Worm (Caenorhabditis elegans) whole organism, mixed stage, embryonic: Measurements from ENCODE around the gene fig-1.

Experiments
- M03D4.4 ChIP-seq: sonication (generic microtip); optimal IDR thresholded peaks from 2 replicates; lab custom pipeline; 2017; ENCODE audit warnings: mild to moderate bottlenecking, missing genetic modification characterization, missing compliant biosample characterization
- elt-1 ChIP-seq: sonication (generic microtip); optimal IDR thresholded peaks from 2 replicates; lab custom pipeline; 2017; ENCODE audit warnings: missing genetic modification characterization, mild to moderate bottlenecking, missing compliant biosample characterization, antibody characterized with exemption, moderate library complexity, borderline replicate concordance; ENCODE audit not compliant: insufficient read depth
- elt-3 ChIP-seq: fragments of 150-350 bp; optimal IDR thresholded peaks from 2 replicates; lab custom pipeline; 2014; ENCODE audit warnings: missing biosample characterization, missing genetic modification characterization
- lsy-2 ChIP-seq: fragments of 150-350 bp; optimal IDR thresholded peaks from 2 replicates; lab custom pipeline; 2014; ENCODE audit warnings: missing biosample characterization, missing genetic modification characterization
- nhr-12 ChIP-seq: fragments of 150-350 bp; optimal IDR thresholded peaks from 2 replicates; lab custom pipeline; 2014; ENCODE audit warnings: missing biosample characterization, missing genetic modification characterization
- nhr-76 ChIP-seq: sonication (generic microtip); optimal IDR thresholded peaks from 2 replicates; lab custom pipeline; 2017; ENCODE audit warnings: missing biosample characterization, missing genetic modification characterization
- pha-4 ChIP-seq: fragments of 150-350 bp; optimal IDR thresholded peaks from 2 replicates; lab custom pipeline; 2018; ENCODE audit warnings: missing biosample characterization, missing genetic modification reagents, missing genetic modification characterization
- snpc-4 ChIP-seq: fragments of 150-350 bp; optimal IDR thresholded peaks from 2 replicates; lab custom pipeline; 2014; ENCODE audit warnings: missing biosample characterization, missing genetic modification characterization
- unc-120 ChIP-seq: sonication (generic microtip); optimal IDR thresholded peaks from 2 replicates; lab custom pipeline; 2017; ENCODE audit warnings: missing genetic modification characterization, missing compliant biosample characterization; ENCODE audit not compliant: poor library complexity, severe bottlenecking
- unc-39 ChIP-seq: fragments of 150-350 bp; optimal IDR thresholded peaks from 2 replicates; lab custom pipeline; 2014; ENCODE audit warnings: missing biosample characterization, missing genetic modification characterization

ce11 chrV:10947930-10948329 is 33.1 kb downstream of the fig-1 start, which contains the start of gene F17C11.2:
- no peak for TF ChIP-seq unc-120 (tag; lab: Kevin White, UChicago)
- TF ChIP-seq unc-39 (tag; lab: Kevin White, UChicago) = no peak
- TF ChIP-seq elt-1 (tag; lab: Kevin White, UChicago) = no peak
- no peak for TF ChIP-seq pha-4 (tag; lab: Kevin White, UChicago)
- TF ChIP-seq elt-3 = no peak
- no peak for TF ChIP-seq M03D4.4 (tag; lab: Kevin White, UChicago)
- TF ChIP-seq snpc-4 (tag; lab: Kevin White, UChicago) = no peak
- no peak for TF ChIP-seq nhr-12 (tag; lab: Kevin White, UChicago)
- TF ChIP-seq nhr-76 (tag; lab: Kevin White, UChicago) = no peak
- TF ChIP-seq lsy-2 = no peak
